Worm (Caenorhabditis elegans): ENCODE results near the gene fbxa-115.

The fbxa-115 gene

DNA sequence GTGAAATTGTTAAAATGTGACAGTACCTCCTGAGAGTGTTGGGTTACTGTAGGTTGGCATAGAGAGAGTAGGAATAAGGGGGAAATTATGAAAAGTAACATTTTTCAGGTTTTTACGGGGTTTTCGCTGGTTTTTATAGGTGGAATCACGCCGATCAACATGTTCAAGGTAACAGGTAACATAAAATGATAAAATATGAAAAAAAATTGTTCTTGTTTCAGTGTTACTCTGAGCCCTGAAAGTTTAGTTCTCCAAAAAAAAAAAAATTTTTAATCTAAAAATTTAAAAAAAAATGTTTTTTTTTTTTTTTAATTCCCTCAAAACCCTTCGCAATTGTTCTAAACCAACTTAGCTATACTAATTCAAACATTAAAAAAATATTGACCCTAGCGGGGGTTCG, 41.8 kb upstream of the fbxa-115 start, which contains the start of gene Y113G7B.15:
Gene Y113G7B.15, minus strand, starts transcription at position 101 of the 400 bp plus-strand sequence.
- TF ChIP-seq hlh-17 (GFP tag; optimal IDR thresholded peaks at IDR 0.05; ENCODE audit: borderline replicate concordance): no peak
- no peak for TF ChIP-seq nhr-20 (tag; optimal IDR thresholded peaks at IDR 0.05)
- no peak for TF ChIP-seq ets-5 (GFP tag; IDR thresholded peaks at IDR 0.05)
- TF ChIP-seq fos-1 (tag; optimal IDR thresholded peaks at IDR 0.05): no peak
- no peak for TF ChIP-seq unc-62 (GFP tag; optimal IDR thresholded peaks at IDR 0.05)
- TF ChIP-seq mab-9 (GFP tag; IDR thresholded peaks at IDR 0.05): no peak
- TF ChIP-seq mdl-1 (tag; optimal IDR thresholded peaks at IDR 0.05): no peak
- TF ChIP-seq hlh-4 (tag; optimal IDR thresholded peaks at IDR 0.05): no peak
- no peak for TF ChIP-seq C16A3.4 (tag; optimal IDR thresholded peaks at IDR 0.05)
- TF ChIP-seq lin-14 (GFP tag; optimal IDR thresholded peaks at IDR 0.05): no peak

DNA sequence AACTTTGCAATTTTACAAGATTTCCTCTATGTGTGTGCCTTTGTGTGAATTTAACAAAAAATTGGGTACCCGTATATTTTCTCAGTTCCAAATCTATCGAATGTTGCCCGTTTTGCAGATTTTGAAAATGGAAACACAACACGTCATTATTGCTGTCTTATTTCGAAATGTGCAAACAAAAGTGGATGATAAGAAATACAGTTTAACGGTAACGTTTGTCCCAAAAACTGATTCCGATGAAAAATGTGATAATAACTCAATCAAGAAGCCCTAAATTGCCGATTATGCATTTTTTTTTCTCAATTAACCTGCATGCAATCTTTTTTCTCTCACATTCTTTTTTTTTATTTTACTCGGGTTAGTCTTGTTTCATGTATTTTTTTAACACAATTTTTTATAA, 33.4 kb upstream of the fbxa-115 start:
- TF ChIP-seq nhr-237 (tag; optimal IDR thresholded peaks at IDR 0.05) (no peak), lin-35 (GFP tag; optimal IDR thresholded peaks at IDR 0.05) (peak in 1 of 2 experiments; percentile 3), C04F5.9 (tag; optimal IDR thresholded peaks at IDR 0.05) (no peak), elt-2 (tag; optimal IDR thresholded peaks at IDR 0.05) (peak; percentile 35), efl-1 (optimal IDR thresholded peaks at IDR 0.05) (no peak), efl-1 (GFP tag; optimal IDR thresholded peaks at IDR 0.05 in 1 of 2) (peak in 1 of 2 experiments; percentile 6), ama-1 (optimal IDR thresholded peaks at IDR 0.05) (no peak)

DNA sequence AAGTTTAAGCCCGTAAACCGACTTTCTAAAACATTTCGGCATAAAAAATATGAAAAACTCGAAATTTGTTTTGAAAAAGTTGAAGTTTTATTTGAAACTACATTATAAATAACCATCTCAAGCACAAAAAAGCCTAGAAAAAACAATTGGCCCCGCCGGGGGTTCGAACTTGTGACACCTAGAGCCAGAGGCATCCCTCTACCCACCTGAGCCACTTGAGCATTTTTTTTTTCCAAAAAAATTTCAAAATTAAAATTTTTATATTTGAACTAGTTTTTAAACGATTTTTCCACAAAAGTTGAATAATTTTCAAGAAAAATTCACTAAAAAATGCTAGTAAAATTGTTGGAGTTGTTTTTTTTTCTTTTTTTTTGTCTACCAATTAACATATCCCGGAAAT, 31.8 kb upstream of the fbxa-115 start:
- TF ChIP-seq lin-39 (tag; optimal IDR thresholded peaks at IDR 0.05): no peak
- TF ChIP-seq nhr-84 (tag; optimal IDR thresholded peaks at IDR 0.05): no peak
- TF ChIP-seq hlh-4 (tag; optimal IDR thresholded peaks at IDR 0.05): no peak
- TF ChIP-seq F16B12.6 (tag; optimal IDR thresholded peaks at IDR 0.05): no peak
- no peak for TF ChIP-seq rnt-1 (tag; optimal IDR thresholded peaks at IDR 0.05)
- no peak for TF ChIP-seq nhr-47 (tag; optimal IDR thresholded peaks at IDR 0.05)
- TF ChIP-seq nhr-11 (tag; optimal IDR thresholded peaks at IDR 0.05): no peak

DNA sequence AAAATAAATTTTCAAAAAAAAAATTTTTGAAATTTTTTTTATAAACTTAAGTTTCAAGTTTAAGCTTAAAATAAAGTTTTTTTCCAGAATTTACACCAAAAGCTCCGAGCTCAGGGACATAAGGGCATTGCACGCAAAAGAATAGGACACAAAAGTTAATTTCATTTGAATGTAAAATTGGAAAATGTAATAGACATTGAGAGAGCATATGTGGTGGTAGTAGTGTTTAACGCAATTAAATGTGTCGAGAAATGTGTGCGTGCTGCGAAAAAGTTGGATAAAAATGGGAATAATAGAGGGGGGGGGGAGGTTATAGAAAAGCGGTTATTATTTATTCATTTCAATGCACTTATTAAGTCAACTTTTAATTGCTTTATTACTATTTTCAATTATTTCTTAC, 28.7 kb upstream of the fbxa-115 start:
- TF ChIP-seq mep-1 (tag; optimal IDR thresholded peaks at IDR 0.05) (no peak), efl-1 (optimal IDR thresholded peaks at IDR 0.05) (no peak), efl-1 (GFP tag; optimal IDR thresholded peaks at IDR 0.05 in 1 of 2) (peak in 1 of 2 experiments; percentile 30)

DNA sequence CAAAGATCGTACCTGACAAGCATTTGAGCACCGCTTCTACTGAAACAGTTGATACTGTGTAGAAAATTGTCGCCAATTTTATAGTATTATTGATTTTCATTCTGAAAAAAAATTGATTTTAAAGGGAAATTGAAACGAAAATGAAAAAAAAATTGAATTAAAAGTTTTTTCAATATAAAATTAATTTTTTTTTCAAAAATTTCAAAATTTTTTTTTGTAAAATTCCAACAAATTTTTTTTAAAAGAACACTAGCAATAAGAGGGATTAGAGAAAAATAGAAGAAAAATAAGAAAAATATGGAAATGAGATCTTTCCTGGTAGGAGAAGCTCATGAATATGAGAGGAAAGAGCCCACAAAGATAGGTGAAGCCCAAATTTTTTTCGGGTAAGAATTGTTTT, 23.2 kb upstream of the fbxa-115 start, which contains the start of gene Y113G7B.11:
Gene Y113G7B.11, minus strand, starts transcription at position 101 of the 400 bp plus-strand sequence.
- TF ChIP-seq Y116A8C.19 (tag; optimal IDR thresholded peaks at IDR 0.05; ENCODE audit: borderline replicate concordance) (no peak), elt-3 (tag; optimal IDR thresholded peaks at IDR 0.05) (no peak), egl-27 (tag; optimal IDR thresholded peaks at IDR 0.05) (no peak), alr-1 (tag; optimal IDR thresholded peaks at IDR 0.05; ENCODE audit: borderline replicate concordance) (no peak)

DNA sequence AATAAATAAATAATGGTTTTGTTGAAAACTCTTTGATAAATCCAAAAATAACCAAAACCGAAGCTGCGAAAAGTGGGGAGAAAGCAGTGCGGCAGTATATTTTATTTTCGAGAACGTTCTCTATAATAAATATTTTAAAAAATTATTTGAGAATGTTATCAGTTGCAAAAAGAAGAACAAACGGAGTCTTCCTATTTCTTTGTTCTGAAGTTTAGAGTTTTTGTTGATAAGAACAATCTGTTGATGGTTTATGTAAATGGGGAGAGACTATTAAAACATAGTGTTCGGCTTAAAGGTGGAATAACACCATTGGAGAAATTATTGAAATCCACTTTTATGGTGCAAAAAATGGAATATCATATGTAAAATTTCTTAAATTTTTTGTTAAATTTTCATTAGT, 21.1 kb upstream of the fbxa-115 start:
- peak; percentile 17 for TF ChIP-seq nhr-85 (tag)
- no peak for TF ChIP-seq F16B12.6 (tag; optimal IDR thresholded peaks at IDR 0.05)

DNA sequence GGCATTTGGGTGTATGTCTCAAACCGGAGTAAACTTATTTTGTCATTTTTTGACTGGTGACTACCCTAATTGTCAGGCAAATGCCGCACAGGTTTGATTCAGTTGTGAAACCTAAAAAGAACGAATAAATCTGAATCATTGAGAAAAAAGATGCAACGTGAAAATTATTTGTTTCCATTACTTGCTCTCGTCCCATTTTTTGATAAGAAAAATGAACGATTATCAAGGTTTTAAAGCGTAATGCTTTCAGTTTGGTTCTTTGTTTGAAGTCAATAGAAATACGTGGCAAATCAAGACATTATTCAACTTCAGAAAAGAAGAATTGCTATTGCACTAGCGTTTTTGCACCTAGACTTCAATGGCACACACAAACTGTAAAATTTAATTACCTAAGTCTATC, 20.6 kb upstream of the fbxa-115 start, which contains the start of gene Y113G7B.12:
Gene Y113G7B.12, minus strand, starts transcription at position 101 of the 400 bp plus-strand sequence.
- TF ChIP-seq ceh-63 (GFP tag; optimal IDR thresholded peaks at IDR 0.05): no peak
- no peak for TF ChIP-seq ztf-4 (tag; optimal IDR thresholded peaks at IDR 0.05)
- TF ChIP-seq egl-27 (tag; optimal IDR thresholded peaks at IDR 0.05): no peak
- TF ChIP-seq nhr-85 (tag): no peak

All from whole organism, L1 larva.